Fruit fly (Drosophila melanogaster) S2 (cell line): Measurements from ENCODE around the gene CG12116.

Source experiments
- CG8478 ChIP-seq: fragments of >200 bp; optimal IDR thresholded peaks from 2 replicates; lab custom pipeline; 2018
- CTCF ChIP-seq, 2 experiments: fragments of >200 bp; optimal IDR thresholded peaks; 2 replicates each; lab custom pipeline; 2018

DNA sequence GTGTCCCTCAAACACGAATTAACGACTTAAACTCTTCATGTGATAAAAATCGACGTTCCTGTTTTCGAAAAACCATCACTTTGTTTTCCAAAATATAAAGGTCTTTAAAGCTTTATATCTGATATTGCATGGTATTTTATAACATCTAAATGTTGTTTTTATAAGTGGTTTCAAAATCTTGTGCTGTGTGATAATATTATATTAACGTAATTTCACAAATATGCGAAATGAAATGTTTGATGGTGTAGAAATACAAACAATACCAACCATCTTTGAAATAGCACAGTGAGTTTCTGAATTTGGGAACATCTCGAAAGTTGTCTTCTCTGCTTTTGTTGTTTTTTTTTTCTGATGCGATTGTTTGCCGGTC lies 22.1 kb upstream of the CG12116 start:
- TF ChIP-seq CG8478 (lab: Kevin White, UChicago) (no peak), CTCF (optimal IDR thresholded peaks at IDR 0.05; lab: Kevin White, UChicago) (no peak)
